Worm (Caenorhabditis elegans) whole organism, L2 larva: ENCODE data around the gene F26G1.1.
A peak's percentile ranks its signal among the peaks of the same experiment; 100 is the strongest.

Source experiments
- Y55F3AM.14 ChIP-seq: fragments of 200-800 bp; sonication (Bioruptor generic); optimal IDR thresholded peaks from 2 replicates; lab custom pipeline; 2018; ENCODE audit warnings: mild to moderate bottlenecking, missing genetic modification characterization, missing compliant biosample characterization
- lsy-2 ChIP-seq, 2 experiments: fragments of 150-350 bp in 1 of 2; sonication (generic microtip) in 1 of 2; optimal IDR thresholded peaks; 2 replicates each; lab custom pipeline; 2014 to 2017; ENCODE audit warnings: missing biosample characterization in 2 of 2, missing genetic modification characterization in 2 of 2
- nhr-11 ChIP-seq: fragments of 150-350 bp; optimal IDR thresholded peaks from 2 replicates; lab custom pipeline; 2014; ENCODE audit warnings: missing biosample characterization, missing genetic modification characterization
- nhr-12 ChIP-seq: fragments of 150-350 bp; optimal IDR thresholded peaks from 2 replicates; lab custom pipeline; 2014; ENCODE audit warnings: missing biosample characterization, missing genetic modification characterization
- skn-1 ChIP-seq: sonication (generic microtip); optimal IDR thresholded peaks from 2 replicates; lab custom pipeline; 2017; ENCODE audit warnings: missing biosample characterization, missing genetic modification characterization
- snpc-4 ChIP-seq: fragments of 150-350 bp; optimal IDR thresholded peaks from 2 replicates; lab custom pipeline; 2014; ENCODE audit warnings: missing biosample characterization, missing genetic modification characterization
- unc-39 ChIP-seq: fragments of 150-350 bp; optimal IDR thresholded peaks from 2 replicates; lab custom pipeline; 2014; ENCODE audit warnings: missing biosample characterization, missing genetic modification characterization
- unc-62 ChIP-seq: fragments of 150-350 bp; optimal IDR thresholded peaks from 2 replicates; lab custom pipeline; 2014; ENCODE audit warnings: missing biosample characterization, missing genetic modification reagents, missing genetic modification characterization
- ztf-11 ChIP-seq: sonication (generic microtip); optimal IDR thresholded peaks from 2 replicates; lab custom pipeline; 2017; ENCODE audit warnings: missing biosample characterization, missing genetic modification characterization

DNA sequence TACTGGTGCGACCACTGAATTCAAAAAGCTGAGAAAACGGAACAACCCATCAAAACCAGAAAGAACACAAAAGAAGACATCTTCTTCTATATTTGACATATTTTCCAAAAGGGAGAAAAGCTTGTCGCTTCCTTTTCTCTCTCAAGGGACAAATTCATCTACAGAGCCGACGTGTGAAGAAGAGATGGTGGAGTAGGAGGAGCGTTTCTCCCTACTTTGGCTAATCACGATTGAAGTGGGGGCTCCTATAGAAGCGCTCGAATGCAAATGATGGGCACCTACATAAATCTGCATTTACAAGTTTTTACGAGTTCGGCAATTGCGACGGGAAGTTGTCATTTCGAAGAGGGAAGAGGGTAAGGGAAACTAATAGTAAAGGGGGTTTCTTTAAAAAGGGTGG lies 14.8 kb downstream of the F26G1.1 start:
- TF ChIP-seq unc-62 (GFP tag; lab: Kevin White, UChicago) (no peak), unc-39 (tag; lab: Kevin White, UChicago) (no peak), nhr-12 (tag; lab: Kevin White, UChicago) (no peak), snpc-4 (tag; lab: Kevin White, UChicago) (no peak), Y55F3AM.14 (GFP tag; lab: Kevin White, UChicago) (peak; percentile 3), lsy-2 (tag; optimal IDR thresholded peaks at IDR 0.05; lab: Kevin White, UChicago) (no peak), skn-1 (tag; lab: Kevin White, UChicago) (no peak), ztf-11 (tag; lab: Kevin White, UChicago) (no peak), nhr-11 (tag; lab: Kevin White, UChicago) (no peak)
